Worm (Caenorhabditis elegans) whole organism, L4 larva: ENCODE measurements around the gene C27B7.5.

Source experiments
- F26F4.8 ChIP-seq: fragments of 200-800 bp; sonication (Bioruptor generic); conservative IDR thresholded peaks from 2 replicates; pipeline ENCODE4 v1.3.6; 2022; ENCODE audit warnings: missing genetic modification characterization, missing compliant biosample characterization
- F37D6.2 ChIP-seq: sonication (generic microtip); optimal IDR thresholded peaks from 2 replicates; lab custom pipeline; 2016; ENCODE audit warnings: mild to moderate bottlenecking, missing genetic modification characterization, missing compliant biosample characterization
- T20F7.1 ChIP-seq: fragments of 200-800 bp; sonication (Bioruptor generic); optimal IDR thresholded peaks from 2 replicates; lab custom pipeline; 2018; ENCODE audit warnings: mild to moderate bottlenecking, missing genetic modification characterization, missing compliant biosample characterization
- T26A8.4 ChIP-seq: fragments of 200-800 bp; sonication (Bioruptor generic); IDR thresholded peaks from 2 replicates; pipeline ENCODE4 v1.3.6; 2022; ENCODE audit warnings: missing genetic modification characterization, missing compliant biosample characterization
- Y48G9A.11 ChIP-seq: fragments of 200-800 bp; sonication (Bioruptor generic); IDR thresholded peaks from 2 replicates; pipeline ENCODE4 v1.3.6; 2022; ENCODE audit warnings: missing genetic modification reagents, missing genetic modification characterization, missing compliant biosample characterization
- Y5F2A.4 ChIP-seq: fragments of 200-800 bp; sonication (Bioruptor generic); optimal IDR thresholded peaks from 2 replicates; lab custom pipeline; 2018; ENCODE audit warnings: mild to moderate bottlenecking, missing genetic modification characterization, missing compliant biosample characterization
- aly-2 ChIP-seq: sonication (generic microtip); optimal IDR thresholded peaks from 2 replicates; lab custom pipeline; 2018; ENCODE audit warnings: missing biosample characterization, missing genetic modification characterization
- arid-1 ChIP-seq: fragments of 200-800 bp; sonication (Bioruptor generic); conservative IDR thresholded peaks from 2 replicates; pipeline ENCODE4 v1.3.6; 2022; ENCODE audit warnings: missing genetic modification reagents, missing genetic modification characterization, missing compliant biosample characterization
- attf-4 ChIP-seq: sonication (generic microtip); optimal IDR thresholded peaks from 3 replicates; lab custom pipeline; 2017; ENCODE audit warnings: missing biosample characterization, missing genetic modification characterization
- ceh-20 ChIP-seq: fragments of 200-800 bp; sonication (Bioruptor generic); IDR thresholded peaks from 2 replicates; pipeline ENCODE4 v1.3.6; 2022; ENCODE audit warnings: missing genetic modification reagents, missing genetic modification characterization, missing compliant biosample characterization
- ceh-82 ChIP-seq: sonication (generic microtip); optimal IDR thresholded peaks from 2 replicates; lab custom pipeline; 2017; ENCODE audit warnings: missing biosample characterization, missing genetic modification characterization
- ctbp-1 ChIP-seq: fragments of 200-800 bp; sonication (Bioruptor generic); IDR thresholded peaks from 2 replicates; pipeline ENCODE4 v1.3.6; 2022; ENCODE audit warnings: missing genetic modification reagents, missing genetic modification characterization, missing compliant biosample characterization
- daf-16 ChIP-seq, 3 experiments: sonication (generic microtip); optimal IDR thresholded peaks; 2 replicates each; lab custom pipeline; 2016 to 2017; ENCODE audit warnings: missing genetic modification characterization in 3 of 3, missing genetic modification reagents in 3 of 3, mild to moderate bottlenecking in 2 of 3, missing compliant biosample characterization in 2 of 3, missing biosample characterization in 1 of 3, moderate library complexity in 1 of 3
- dmd-8 ChIP-seq: fragments of 200-800 bp; sonication (Bioruptor generic); IDR thresholded peaks from 2 replicates; pipeline ENCODE4 v1.3.6; 2022; ENCODE audit warnings: missing genetic modification characterization, missing compliant biosample characterization
- duxl-1 ChIP-seq: sonication (generic microtip); optimal IDR thresholded peaks from 2 replicates; lab custom pipeline; 2016; ENCODE audit warnings: mild to moderate bottlenecking, missing genetic modification characterization, moderate library complexity, missing compliant biosample characterization; ENCODE audit not compliant: poor library complexity
- dve-1 ChIP-seq: sonication (generic microtip); optimal IDR thresholded peaks from 2 replicates; lab custom pipeline; 2017; ENCODE audit warnings: antibody characterized with exemption, mild to moderate bottlenecking, missing genetic modification characterization, missing compliant biosample characterization; ENCODE audit not compliant: insufficient read depth
- fkh-10 ChIP-seq: fragments of 150-350 bp; optimal IDR thresholded peaks from 2 replicates; lab custom pipeline; 2014; ENCODE audit warnings: missing biosample characterization, missing genetic modification reagents, missing genetic modification characterization
- fos-1 ChIP-seq: fragments of 150-350 bp; optimal IDR thresholded peaks from 2 replicates; lab custom pipeline; 2014; ENCODE audit warnings: missing biosample characterization, missing genetic modification characterization
- hlh-30 ChIP-seq: sonication (generic microtip); optimal IDR thresholded peaks from 2 replicates; lab custom pipeline; 2017; ENCODE audit warnings: antibody characterized with exemption, mild to moderate bottlenecking, missing genetic modification characterization, missing compliant biosample characterization; ENCODE audit not compliant: insufficient read depth
- jun-1 ChIP-seq: fragments of 150-350 bp; optimal IDR thresholded peaks from 2 replicates; lab custom pipeline; 2014; ENCODE audit warnings: missing biosample characterization, missing genetic modification reagents, missing genetic modification characterization
- lim-7 ChIP-seq: fragments of 200-800 bp; sonication (Bioruptor generic); IDR thresholded peaks from 2 replicates; pipeline ENCODE4 v1.3.6; 2022; ENCODE audit warnings: missing genetic modification characterization, missing compliant biosample characterization
- lin-15B ChIP-seq: fragments of 150-350 bp; sonication (generic microtip); optimal IDR thresholded peaks from 3 replicates; lab custom pipeline; 2014; ENCODE audit warnings: missing biosample characterization, missing genetic modification characterization
- lin-38 ChIP-seq: fragments of 200-800 bp; sonication (Bioruptor generic); IDR thresholded peaks from 2 replicates; pipeline ENCODE4 v1.3.6; 2022; ENCODE audit warnings: missing genetic modification reagents, missing genetic modification characterization, missing compliant biosample characterization
- lin-39 ChIP-seq: fragments of 150-350 bp; optimal IDR thresholded peaks from 2 replicates; lab custom pipeline; 2014; ENCODE audit warnings: missing biosample characterization, missing genetic modification reagents, missing genetic modification characterization
- lir-3 ChIP-seq: sonication (generic microtip); optimal IDR thresholded peaks from 2 replicates; lab custom pipeline; 2016; ENCODE audit warnings: mild to moderate bottlenecking, missing genetic modification characterization, missing compliant biosample characterization
- lsy-2 ChIP-seq, 2 experiments: fragments of 150-350 bp in 1 of 2; sonication (generic microtip) in 1 of 2; optimal IDR thresholded peaks; 2 replicates each; lab custom pipeline; 2014 to 2017; ENCODE audit warnings: missing biosample characterization in 2 of 2, missing genetic modification characterization in 2 of 2
- madf-5 ChIP-seq, 2 experiments: fragments of 200-800 bp; sonication (Bioruptor generic); IDR thresholded peaks; 2 replicates each; pipeline ENCODE4 v1.3.6; 2022; ENCODE audit warnings: missing compliant biosample characterization in 2 of 2, missing genetic modification characterization in 2 of 2
- madf-9 ChIP-seq: fragments of 200-800 bp; sonication (Bioruptor generic); conservative IDR thresholded peaks from 2 replicates; pipeline ENCODE4 v1.3.6; 2022; ENCODE audit warnings: missing genetic modification reagents, missing genetic modification characterization, missing compliant biosample characterization
- mes-2 ChIP-seq: sonication (generic microtip); optimal IDR thresholded peaks from 2 replicates; lab custom pipeline; 2016; ENCODE audit warnings: missing genotype, mild to moderate bottlenecking, missing genetic modification characterization, missing compliant biosample characterization; ENCODE audit not compliant: poor library complexity, severe bottlenecking
- mxl-3 ChIP-seq: fragments of 200-800 bp; sonication (Bioruptor generic); optimal IDR thresholded peaks from 2 replicates; lab custom pipeline; 2018; ENCODE audit warnings: mild to moderate bottlenecking, missing genetic modification characterization, missing compliant biosample characterization
- nhr-11 ChIP-seq: fragments of 150-350 bp; optimal IDR thresholded peaks from 2 replicates; lab custom pipeline; 2014; ENCODE audit warnings: missing biosample characterization, missing genetic modification characterization
- nhr-28 ChIP-seq: fragments of 150-350 bp; optimal IDR thresholded peaks from 2 replicates; lab custom pipeline; 2014; ENCODE audit warnings: missing biosample characterization, missing genetic modification characterization
- nhr-48 ChIP-seq: sonication (generic microtip); optimal IDR thresholded peaks from 2 replicates; lab custom pipeline; 2016; ENCODE audit warnings: mild to moderate bottlenecking, missing genetic modification characterization, missing compliant biosample characterization
- nhr-6 ChIP-seq: fragments of 150-350 bp; optimal IDR thresholded peaks from 2 replicates; lab custom pipeline; 2014; ENCODE audit warnings: missing biosample characterization, missing genetic modification characterization
- nhr-76 ChIP-seq: fragments of 150-350 bp; optimal IDR thresholded peaks from 2 replicates; lab custom pipeline; 2014; ENCODE audit warnings: missing biosample characterization, missing genetic modification characterization
- nhr-77 ChIP-seq: fragments of 150-350 bp; optimal IDR thresholded peaks from 2 replicates; lab custom pipeline; 2014; ENCODE audit warnings: missing biosample characterization, missing genetic modification characterization
- pha-4 ChIP-seq, 2 experiments: fragments of 150-350 bp in 1 of 2; fragments of 200-800 bp in 1 of 2; sonication (Bioruptor generic) in 1 of 2; IDR thresholded peaks in 1 of 2; optimal IDR thresholded peaks in 1 of 2; 2 replicates each; pipeline versions ENCODE4 v1.3.6 to Lab custom; 2014 to 2022; ENCODE audit warnings: missing genetic modification characterization in 2 of 2, missing genetic modification reagents in 2 of 2, missing biosample characterization in 1 of 2, missing compliant biosample characterization in 1 of 2
- rbr-2 ChIP-seq: sonication (generic microtip); optimal IDR thresholded peaks from 2 replicates; lab custom pipeline; 2016; ENCODE audit warnings: missing genotype, missing genetic modification characterization, missing compliant biosample characterization
- skn-1 ChIP-seq: fragments of 150-350 bp; optimal IDR thresholded peaks from 2 replicates; lab custom pipeline; 2014; ENCODE audit warnings: missing biosample characterization, missing genetic modification characterization
- snpc-1.2 ChIP-seq: fragments of 200-800 bp; sonication (Bioruptor generic); IDR thresholded peaks from 2 replicates; pipeline ENCODE4 v1.3.6; 2022; ENCODE audit warnings: missing genetic modification reagents, missing genetic modification characterization, missing compliant biosample characterization
- spr-1 ChIP-seq: sonication (generic microtip); optimal IDR thresholded peaks from 2 replicates; lab custom pipeline; 2016; ENCODE audit warnings: mild to moderate bottlenecking, missing genetic modification characterization, missing compliant biosample characterization
- tra-1 ChIP-seq: fragments of 200-800 bp; sonication (Bioruptor generic); IDR thresholded peaks from 2 replicates; pipeline ENCODE4 v1.3.6; 2022; ENCODE audit warnings: missing genetic modification reagents, missing genetic modification characterization, missing compliant biosample characterization
- unc-39 ChIP-seq: sonication (generic microtip); optimal IDR thresholded peaks from 2 replicates; lab custom pipeline; 2017; ENCODE audit warnings: missing biosample characterization, missing genetic modification characterization
- zfp-2 ChIP-seq: sonication (generic microtip); optimal IDR thresholded peaks from 2 replicates; lab custom pipeline; 2016; ENCODE audit warnings: mild to moderate bottlenecking, missing genetic modification characterization, missing compliant biosample characterization
- zfp-3 ChIP-seq: fragments of 200-800 bp; sonication (Bioruptor generic); conservative IDR thresholded peaks from 2 replicates; pipeline ENCODE4 v1.3.6; 2022; ENCODE audit warnings: missing genetic modification reagents, missing genetic modification characterization, missing compliant biosample characterization
- zip-11 ChIP-seq: fragments of 200-800 bp; sonication (Bioruptor generic); IDR thresholded peaks from 2 replicates; pipeline ENCODE4 v1.3.6; 2022; ENCODE audit warnings: missing genetic modification characterization, missing compliant biosample characterization

Gene C27B7.5

ce11 chrIV:8921956-8922355, 20.5 kb downstream of the C27B7.5 start, which contains the start of gene D1046.16 (continued):
- TF ChIP-seq daf-16 (GFP tag; optimal IDR thresholded peaks at IDR 0.05; lab: Kevin White, UChicago) (no peak), daf-16 (tag; optimal IDR thresholded peaks at IDR 0.05; lab: Kevin White, UChicago) (peak; percentile 20), aly-2 (tag; lab: Kevin White, UChicago) (no peak), mxl-3 (GFP tag; lab: Kevin White, UChicago) (peak; percentile 53), dve-1 (tag; lab: Kevin White, UChicago) (peak; percentile 19), ctbp-1 (GFP tag; lab: Robert Waterston, UW) (no peak), hlh-30 (tag; lab: Kevin White, UChicago) (peak; percentile 3), tra-1 (GFP tag; lab: Robert Waterston, UW) (no peak), ceh-20 (GFP tag; lab: Robert Waterston, UW) (no peak), madf-9 (no peak), rbr-2 (tag; lab: Kevin White, UChicago) (no peak)

- TF ChIP-seq madf-5 (GFP tag; IDR thresholded peaks at IDR 0.05; lab: Robert Waterston, UW) = no peak
- no peak for TF ChIP-seq F37D6.2 (tag; lab: Kevin White, UChicago)
- TF ChIP-seq snpc-1.2 = peak; percentile 53; the same call in 1 of the 2 replicates
- no peak for TF ChIP-seq Y48G9A.11
- TF ChIP-seq, all 104 proteins: peak for 1
Observed at ce11 chrIV:8923381-8923780, 21.9 kb downstream of the C27B7.5 start.

DNA sequence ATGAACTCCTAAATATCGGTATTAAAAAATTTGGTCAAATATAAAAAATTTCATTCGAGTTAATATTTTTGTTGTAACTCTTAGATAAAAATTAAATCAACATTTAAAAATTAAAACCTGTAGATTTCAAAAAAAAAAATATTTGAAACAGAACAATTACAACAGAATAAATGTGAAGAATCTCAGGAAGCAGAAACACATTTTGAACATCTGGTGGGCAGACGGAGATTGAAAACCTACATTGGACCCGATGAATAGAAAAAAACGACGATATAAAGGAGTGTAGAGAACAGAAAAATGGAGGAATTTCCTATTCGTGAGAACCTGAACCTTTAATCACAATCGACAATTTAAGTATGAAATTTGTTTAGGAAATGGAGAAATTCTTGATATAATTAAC, 22.7 kb downstream of the C27B7.5 start:
- TF ChIP-seq lir-3 (tag; lab: Kevin White, UChicago) (no peak), lsy-2 (tag; optimal IDR thresholded peaks at IDR 0.05; lab: Kevin White, UChicago) (no peak), ceh-82 (no peak), lim-7 (no peak), T26A8.4 (GFP tag; lab: Robert Waterston, UW) (no peak), duxl-1 (tag; lab: Kevin White, UChicago) (no peak), nhr-6 (tag; lab: Kevin White, UChicago) (no peak), madf-9 (no peak), arid-1 (GFP tag; lab: Robert Waterston, UW) (no peak), jun-1 (tag; lab: Kevin White, UChicago) (no peak), spr-1 (tag; lab: Kevin White, UChicago) (no peak), fos-1 (tag; lab: Kevin White, UChicago) (no peak), nhr-11 (tag; lab: Kevin White, UChicago) (no peak), F26F4.8 (GFP tag; lab: Robert Waterston, UW) (no peak), nhr-76 (no peak), attf-4 (tag; lab: Kevin White, UChicago) (no peak)
- TF ChIP-seq, all 104 proteins: peak for 0

ce11 chrIV:8925990-8926389, 24.5 kb downstream of the C27B7.5 start, which contains the start of the genes D1046.2 and cfim-2:
D1046.2 (minus strand) TSS chrIV:8926067.
cfim-2 (plus strand) TSS chrIV:8926324.
- TF ChIP-seq T20F7.1 (GFP tag; lab: Kevin White, UChicago) (peak; percentile 97), dmd-8 (GFP tag; lab: Robert Waterston, UW) (no peak), mes-2 (tag; lab: Kevin White, UChicago) (peak; percentile 38), nhr-77 (tag; lab: Kevin White, UChicago) (no peak), Y5F2A.4 (no peak), pha-4 (GFP tag; IDR thresholded peaks at IDR 0.05; lab: Robert Waterston, UW) (no peak), pha-4 (tag; optimal IDR thresholded peaks at IDR 0.05; lab: Kevin White, UChicago) (no peak), zip-11 (GFP tag; lab: Robert Waterston, UW) (no peak), arid-1 (GFP tag; lab: Robert Waterston, UW) (no peak), fkh-10 (GFP tag; lab: Kevin White, UChicago) (no peak), lin-15B (tag; lab: Kevin White, UChicago) (no peak), zfp-2 (tag; lab: Kevin White, UChicago) (no peak), mxl-3 (GFP tag; lab: Kevin White, UChicago) (no peak), lin-39 (tag; lab: Kevin White, UChicago) (no peak), lin-38 (GFP tag; lab: Robert Waterston, UW) (no peak), skn-1 (tag; lab: Kevin White, UChicago) (no peak), F37D6.2 (tag; lab: Kevin White, UChicago) (no peak), nhr-48 (tag; lab: Kevin White, UChicago) (no peak), nhr-28 (no peak), snpc-1.2 (no peak), unc-39 (tag; lab: Kevin White, UChicago) (no peak), zfp-3 (GFP tag; lab: Robert Waterston, UW) (no peak), Y48G9A.11 (no peak)
